Worm (Caenorhabditis elegans) whole organism, young adult: ENCODE data around the gene C56C10.4.

Experiments used
- B0019.2 ChIP-seq: fragments of 200-800 bp; sonication (Bioruptor generic); conservative IDR thresholded peaks from 2 replicates; pipeline ENCODE4 v1.3.6; 2022; ENCODE audit warnings: missing genetic modification reagents, missing genetic modification characterization, missing compliant biosample characterization
- B0035.1 ChIP-seq: sonication (generic microtip); optimal IDR thresholded peaks from 2 replicates; lab custom pipeline; 2016; ENCODE audit warnings: missing genetic modification characterization, mild to moderate bottlenecking, missing compliant biosample characterization, missing genotype, missing genetic modification reagents
- C06A6.2 ChIP-seq: fragments of 200-800 bp; sonication (Bioruptor generic); conservative IDR thresholded peaks from 2 replicates; pipeline ENCODE4 v1.3.6; 2022; ENCODE audit warnings: missing genetic modification characterization, missing compliant biosample characterization
- C17E4.6 ChIP-seq: fragments of 200-800 bp; sonication (Bioruptor generic); IDR thresholded peaks from 2 replicates; pipeline ENCODE4 v1.3.6; 2022; ENCODE audit warnings: missing genetic modification reagents, missing genetic modification characterization, missing compliant biosample characterization
- F10E7.11 ChIP-seq: sonication (generic microtip); optimal IDR thresholded peaks from 2 replicates; lab custom pipeline; 2017; ENCODE audit warnings: mild to moderate bottlenecking, missing genetic modification characterization, moderate library complexity, missing compliant biosample characterization
- F37B4.10 ChIP-seq: fragments of 200-800 bp; sonication (Bioruptor generic); IDR thresholded peaks from 2 replicates; pipeline ENCODE4 v1.3.6; 2022; ENCODE audit warnings: missing genetic modification characterization, missing compliant biosample characterization
- F57A8.1 ChIP-seq: fragments of 200-800 bp; sonication (Bioruptor generic); optimal IDR thresholded peaks from 2 replicates; lab custom pipeline; 2018; ENCODE audit warnings: mild to moderate bottlenecking, missing genetic modification characterization, moderate library complexity, missing compliant biosample characterization
- T07F8.4 ChIP-seq: sonication (generic microtip); optimal IDR thresholded peaks from 2 replicates; lab custom pipeline; 2016; ENCODE audit warnings: mild to moderate bottlenecking, missing genetic modification characterization, moderate library complexity, missing compliant biosample characterization
- ama-1 ChIP-seq, 3 experiments: fragments of 150-350 bp in 1 of 3; sonication (generic microtip) in 2 of 3; optimal IDR thresholded peaks; 2 replicates each; lab custom pipeline; 2014 to 2018; ENCODE audit warnings: missing biosample characterization in 2 of 3, missing genetic modification characterization in 2 of 3, missing genetic modification reagents in 2 of 3
- aptf-2 ChIP-seq: fragments of 200-800 bp; sonication (Bioruptor generic); conservative IDR thresholded peaks from 2 replicates; pipeline ENCODE4 v1.3.6; 2022; ENCODE audit warnings: missing genetic modification reagents, missing genetic modification characterization, missing compliant biosample characterization
- cebp-1 ChIP-seq, 2 experiments: fragments of 200-800 bp in 1 of 2; sonication (Bioruptor generic) in 1 of 2; sonication (generic microtip) in 1 of 2; IDR thresholded peaks in 1 of 2; optimal IDR thresholded peaks in 1 of 2; 2 replicates each; pipeline versions ENCODE4 v1.3.6 to Lab custom; 2017 to 2022; ENCODE audit warnings: missing compliant biosample characterization in 2 of 2, missing genetic modification characterization in 2 of 2, mild to moderate bottlenecking in 1 of 2, missing genetic modification reagents in 1 of 2, moderate library complexity in 1 of 2
- ceh-58 ChIP-seq: fragments of 200-800 bp; sonication (Bioruptor generic); IDR thresholded peaks from 2 replicates; pipeline ENCODE4 v1.3.6; 2022; ENCODE audit warnings: missing genetic modification characterization, missing compliant biosample characterization
- dpff-1 ChIP-seq: sonication (generic microtip); optimal IDR thresholded peaks from 2 replicates; lab custom pipeline; 2017; ENCODE audit warnings: mild to moderate bottlenecking, missing genetic modification characterization, missing compliant biosample characterization
- efl-1 ChIP-seq: fragments of 150-350 bp; optimal IDR thresholded peaks from 2 replicates; lab custom pipeline; 2014; ENCODE audit warnings: missing biosample characterization, missing genetic modification reagents, missing genetic modification characterization
- egl-44 ChIP-seq: fragments of 200-800 bp; sonication (Bioruptor generic); IDR thresholded peaks from 2 replicates; pipeline ENCODE4 v1.3.6; 2022; ENCODE audit warnings: missing genetic modification reagents, missing genetic modification characterization, missing compliant biosample characterization
- egrh-3 ChIP-seq: fragments of 200-800 bp; sonication (Bioruptor generic); IDR thresholded peaks from 2 replicates; pipeline ENCODE4 v1.3.6; 2022; ENCODE audit warnings: missing genetic modification reagents, missing genetic modification characterization, missing compliant biosample characterization
- hsf-1 ChIP-seq: fragments of 200-800 bp; sonication (Bioruptor generic); IDR thresholded peaks from 2 replicates; pipeline ENCODE4 v1.3.6; 2022; ENCODE audit warnings: missing genetic modification reagents, missing genetic modification characterization, missing compliant biosample characterization
- lin-40 ChIP-seq: sonication (generic microtip); optimal IDR thresholded peaks from 2 replicates; lab custom pipeline; 2016; ENCODE audit warnings: missing genetic modification characterization, mild to moderate bottlenecking, missing compliant biosample characterization, missing genotype, missing genetic modification reagents
- lsl-1 ChIP-seq: fragments of 200-800 bp; sonication (Bioruptor generic); optimal IDR thresholded peaks from 2 replicates; lab custom pipeline; 2018; ENCODE audit warnings: mild to moderate bottlenecking, missing genetic modification characterization, moderate library complexity, missing compliant biosample characterization
- lsy-27 ChIP-seq: sonication (generic microtip); optimal IDR thresholded peaks from 2 replicates; lab custom pipeline; 2017; ENCODE audit warnings: missing genetic modification characterization, mild to moderate bottlenecking, missing compliant biosample characterization, antibody characterized with exemption, missing genotype, borderline replicate concordance; ENCODE audit not compliant: insufficient read depth
- madf-8 ChIP-seq: fragments of 200-800 bp; sonication (Bioruptor generic); conservative IDR thresholded peaks from 2 replicates; pipeline ENCODE4 v1.3.6; 2022; ENCODE audit warnings: missing genetic modification reagents, missing genetic modification characterization, missing compliant biosample characterization
- mcd-1 ChIP-seq: fragments of 200-800 bp; sonication (Bioruptor generic); IDR thresholded peaks from 2 replicates; pipeline ENCODE4 v1.3.6; 2022; ENCODE audit warnings: missing genetic modification reagents, missing genetic modification characterization, missing compliant biosample characterization
- mel-28 ChIP-seq: sonication (generic microtip); optimal IDR thresholded peaks from 2 replicates; lab custom pipeline; 2016; ENCODE audit warnings: borderline replicate concordance, mild to moderate bottlenecking, missing genetic modification characterization, missing compliant biosample characterization
- mxl-1 ChIP-seq: sonication (generic microtip); optimal IDR thresholded peaks from 2 replicates; lab custom pipeline; 2016; ENCODE audit warnings: missing genetic modification characterization, missing compliant biosample characterization
- nfya-2 ChIP-seq: fragments of 200-800 bp; sonication (Bioruptor generic); IDR thresholded peaks from 2 replicates; pipeline ENCODE4 v1.3.6; 2022; ENCODE audit warnings: missing genetic modification reagents, missing genetic modification characterization, missing compliant biosample characterization
- nfyb-1 ChIP-seq: fragments of 200-800 bp; sonication (Bioruptor generic); IDR thresholded peaks from 2 replicates; pipeline ENCODE4 v1.3.6; 2022; ENCODE audit warnings: missing genetic modification reagents, missing genetic modification characterization, missing compliant biosample characterization
- pbrm-1 ChIP-seq: fragments of 200-800 bp; sonication (Bioruptor generic); IDR thresholded peaks from 2 replicates; pipeline ENCODE4 v1.3.6; 2022; ENCODE audit warnings: missing genetic modification reagents, missing genetic modification characterization, missing compliant biosample characterization
- pha-4 ChIP-seq: fragments of 150-350 bp; sonication (generic microtip); optimal IDR thresholded peaks from 2 replicates; lab custom pipeline; 2014; ENCODE audit warnings: missing biosample characterization, missing genetic modification reagents, missing genetic modification characterization
- rec-8 ChIP-seq, 2 experiments: sonication (generic microtip); optimal IDR thresholded peaks; 2 replicates each; lab custom pipeline; 2016; ENCODE audit warnings: mild to moderate bottlenecking in 2 of 2, missing genetic modification characterization in 2 of 2, missing genetic modification reagents in 2 of 2, missing genotype in 2 of 2, missing biosample characterization in 1 of 2, missing compliant biosample characterization in 1 of 2, moderate library complexity in 1 of 2
- repo-1 ChIP-seq: sonication (generic microtip); optimal IDR thresholded peaks from 2 replicates; lab custom pipeline; 2017; ENCODE audit warnings: mild to moderate bottlenecking, missing genetic modification characterization, missing compliant biosample characterization
- rpc-1 ChIP-seq, 2 experiments: fragments of 150-350 bp in 1 of 2; sonication (generic microtip) in 1 of 2; optimal IDR thresholded peaks; 2 replicates each; lab custom pipeline; 2014 to 2018; ENCODE audit warnings: missing biosample characterization in 1 of 2, missing genetic modification characterization in 1 of 2, missing genetic modification reagents in 1 of 2, missing genotype in 1 of 2
- snpc-1.1 ChIP-seq: sonication (generic microtip); optimal IDR thresholded peaks from 2 replicates; lab custom pipeline; 2017; ENCODE audit warnings: missing genetic modification characterization, mild to moderate bottlenecking, missing compliant biosample characterization, antibody characterized with exemption, moderate library complexity, missing genotype, missing genetic modification reagents; ENCODE audit not compliant: insufficient read depth
- somi-1 ChIP-seq: fragments of 200-800 bp; sonication (Bioruptor generic); optimal IDR thresholded peaks from 2 replicates; lab custom pipeline; 2018; ENCODE audit warnings: mild to moderate bottlenecking, missing genetic modification characterization, missing compliant biosample characterization
- tbx-9 ChIP-seq: sonication (generic microtip); optimal IDR thresholded peaks from 2 replicates; lab custom pipeline; 2016; ENCODE audit warnings: borderline replicate concordance, missing genetic modification characterization, inconsistent platforms, missing compliant biosample characterization
- ztf-18 ChIP-seq: sonication (generic microtip); optimal IDR thresholded peaks from 2 replicates; lab custom pipeline; 2016; ENCODE audit warnings: missing genotype, mild to moderate bottlenecking, missing genetic modification characterization, missing compliant biosample characterization
- ztf-28 ChIP-seq: fragments of 200-800 bp; sonication (Bioruptor generic); IDR thresholded peaks from 2 replicates; pipeline ENCODE4 v1.3.6; 2022; ENCODE audit warnings: missing genetic modification reagents, missing genetic modification characterization, missing compliant biosample characterization
- ztf-6 ChIP-seq: fragments of 200-800 bp; sonication (Bioruptor generic); IDR thresholded peaks from 2 replicates; pipeline ENCODE4 v1.3.6; 2022; ENCODE audit warnings: missing genetic modification reagents, missing genetic modification characterization, missing compliant biosample characterization

C56C10.4 gene

DNA sequence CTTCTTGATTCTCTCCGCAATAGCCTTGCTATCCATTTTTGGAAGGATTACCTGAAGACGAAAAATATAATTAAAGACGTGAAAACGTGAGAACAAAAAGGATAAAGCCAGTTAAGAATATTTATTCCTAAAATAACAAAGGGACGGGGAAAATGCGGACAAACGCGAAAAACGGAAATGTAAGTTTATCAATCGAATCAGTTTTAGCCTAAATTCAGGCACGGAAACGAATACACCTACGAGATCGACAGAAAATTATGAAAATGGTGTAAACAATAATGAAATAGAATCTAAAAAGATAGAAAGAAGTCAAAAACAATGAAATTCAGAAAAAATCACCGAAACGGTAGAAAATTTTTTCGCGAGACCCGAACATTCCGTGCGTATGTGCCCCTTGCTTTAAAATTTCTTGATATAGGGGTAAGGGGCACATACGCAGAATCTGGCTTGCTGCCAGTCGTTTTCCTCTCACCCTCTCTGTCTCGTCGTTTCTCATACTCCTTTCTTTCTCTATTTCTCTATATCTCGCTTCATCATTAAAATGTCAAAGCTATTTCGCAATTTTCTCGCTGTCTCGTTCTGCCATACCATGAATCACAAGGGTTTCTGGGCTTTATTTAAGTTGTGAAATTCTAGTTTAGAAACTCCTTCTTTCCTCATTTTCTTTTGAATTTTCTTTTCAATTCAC lies 5.9 kb downstream of the C56C10.4 start, which contains the start of gene icd-1 (continued):
- TF ChIP-seq B0019.2 (GFP tag; lab: Robert Waterston, UW) (peak; percentile 74; the same call in 1 of the 2 replicates), mcd-1 (GFP tag; lab: Robert Waterston, UW) (peak; percentile 93), F57A8.1 (GFP tag; lab: Kevin White, UChicago) (no peak), pbrm-1 (GFP tag; lab: Robert Waterston, UW) (peak; percentile 97), B0035.1 (tag; lab: Kevin White, UChicago) (no peak), snpc-1.1 (tag; lab: Kevin White, UChicago) (peak; percentile 77), rec-8 (tag; optimal IDR thresholded peaks at IDR 0.05; lab: Kevin White, UChicago) (peak in 1 of 2 experiments; percentile 65), mxl-1 (tag; lab: Kevin White, UChicago) (no peak), rpc-1 (optimal IDR thresholded peaks at IDR 0.05; lab: Kevin White, UChicago) (peak; percentile 13), rpc-1 (tag; optimal IDR thresholded peaks at IDR 0.05; lab: Kevin White, UChicago) (no peak), repo-1 (peak; percentile 87), nfyb-1 (GFP tag; lab: Robert Waterston, UW) (peak; percentile 94), ceh-58 (GFP tag; lab: Robert Waterston, UW) (no peak), ztf-28 (GFP tag; lab: Robert Waterston, UW) (0 out of 2 replicates have a peak, but pooled peaks have one; percentile 25), tbx-9 (tag; lab: Kevin White, UChicago) (no peak), dpff-1 (tag; lab: Kevin White, UChicago) (no peak), lsy-27 (tag; lab: Kevin White, UChicago) (no peak), nfya-2 (GFP tag; lab: Robert Waterston, UW) (no peak), F10E7.11 (tag; lab: Kevin White, UChicago) (peak; percentile 16), pha-4 (tag; lab: Kevin White, UChicago) (no peak), C06A6.2 (GFP tag; lab: Robert Waterston, UW) (peak; percentile 84), mel-28 (tag; lab: Kevin White, UChicago) (no peak), somi-1 (peak; percentile 90), lin-40 (peak; percentile 95), F37B4.10 (no peak), efl-1 (GFP tag; lab: Kevin White, UChicago) (peak; percentile 64), cebp-1 (GFP tag; IDR thresholded peaks at IDR 0.05; lab: Robert Waterston, UW) (peak; percentile 99), cebp-1 (tag; optimal IDR thresholded peaks at IDR 0.05; lab: Kevin White, UChicago) (peak; percentile 100), C17E4.6 (GFP tag; lab: Robert Waterston, UW) (peak; percentile 57; the same call in 1 of the 2 replicates), madf-8 (GFP tag; lab: Robert Waterston, UW) (peak; percentile 71), ztf-6 (GFP tag; lab: Robert Waterston, UW) (0 out of 2 replicates have a peak, but pooled peaks have one; percentile 37), egrh-3 (GFP tag; lab: Robert Waterston, UW) (0 out of 2 replicates have a peak, but pooled peaks have one; percentile 45), T07F8.4 (tag; lab: Kevin White, UChicago) (no peak), lsl-1 (GFP tag; lab: Kevin White, UChicago) (peak; percentile 81), aptf-2 (GFP tag; lab: Robert Waterston, UW) (0 out of 2 replicates have a peak, but pooled peaks have one; percentile 13), ama-1 (optimal IDR thresholded peaks at IDR 0.05; lab: Kevin White, UChicago) (no peak), ama-1 (GFP tag; optimal IDR thresholded peaks at IDR 0.05; lab: Kevin White, UChicago) (peak in 1 of 2 experiments; percentile 12), egl-44 (GFP tag; lab: Robert Waterston, UW) (0 out of 2 replicates have a peak, but pooled peaks have one; percentile 33), hsf-1 (GFP tag; lab: Robert Waterston, UW) (peak; percentile 97), ztf-18 (tag; lab: Kevin White, UChicago) (peak; percentile 70)
